Worm (Caenorhabditis elegans) whole organism, L4 larva: ENCODE results near the gene str-178.

Experiments
- lir-3 ChIP-seq: sonication (generic microtip); optimal IDR thresholded peaks from 2 replicates; lab custom pipeline; 2016; ENCODE audit warnings: mild to moderate bottlenecking, missing genetic modification characterization, missing compliant biosample characterization
- unc-130 ChIP-seq: sonication (generic microtip); optimal IDR thresholded peaks from 2 replicates; lab custom pipeline; 2016; ENCODE audit warnings: missing genetic modification reagents, missing genetic modification characterization, missing compliant biosample characterization

ce11 chrV:12676299-12676698 lies 40.0 kb downstream of the str-178 start:
- no peak for TF ChIP-seq unc-130 (GFP tag; lab: Kevin White, UChicago)
- no peak for TF ChIP-seq lir-3 (tag; lab: Kevin White, UChicago)
